Fruit fly (Drosophila melanogaster) whole organism, prepupa: Measurements from ENCODE around the gene CG16779.
A peak's percentile ranks its signal among the peaks of the same experiment; 100 is the strongest.

Experiments
- Blimp-1 ChIP-seq: fragments of 200-800 bp; sonication (Bioruptor generic); optimal IDR thresholded peaks from 3 replicates; lab custom pipeline; 2017; ENCODE audit warnings: missing biosample characterization, missing genetic modification characterization, mild to moderate bottlenecking, moderate library complexity, missing genetic modification reagents
- CG10631 ChIP-seq: fragments of 200-800 bp; sonication (Bioruptor generic); optimal IDR thresholded peaks from 2 replicates; lab custom pipeline; 2016; ENCODE audit warnings: missing biosample characterization, missing genetic modification characterization
- CG10669 ChIP-seq: fragments of 200-800 bp; sonication (Bioruptor generic); optimal IDR thresholded peaks from 3 replicates; lab custom pipeline; 2018; ENCODE audit warnings: missing biosample characterization, mild to moderate bottlenecking, missing genetic modification characterization, moderate library complexity
- CG11294 ChIP-seq: fragments of 200-800 bp; sonication (Bioruptor generic); IDR thresholded peaks from 2 replicates; pipeline ENCODE4 v1.3.6; 2022; ENCODE audit warnings: missing biosample characterization, missing genetic modification characterization
- CG11762 ChIP-seq: fragments of 200-800 bp; sonication (Bioruptor generic); optimal IDR thresholded peaks from 3 replicates; lab custom pipeline; 2016; ENCODE audit warnings: missing biosample characterization, missing genetic modification characterization; ENCODE audit not compliant: insufficient read depth
- CG1621 ChIP-seq: fragments of 200-800 bp; sonication (Bioruptor generic); optimal IDR thresholded peaks from 3 replicates; lab custom pipeline; 2018; ENCODE audit warnings: missing biosample characterization, mild to moderate bottlenecking, missing genetic modification characterization
- CG16779 ChIP-seq: fragments of 200-800 bp; sonication (Bioruptor generic); optimal IDR thresholded peaks from 3 replicates; lab custom pipeline; 2017; ENCODE audit warnings: missing biosample characterization, mild to moderate bottlenecking, missing genetic modification characterization
- CG3032 ChIP-seq: fragments of 200-800 bp; optimal IDR thresholded peaks from 2 replicates; lab custom pipeline; 2019; ENCODE audit warnings: missing biosample characterization, mild to moderate bottlenecking, missing genetic modification characterization, moderate library complexity
- CG31627 ChIP-seq: fragments of 200-800 bp; sonication (Bioruptor generic); optimal IDR thresholded peaks from 3 replicates; lab custom pipeline; 2016; ENCODE audit warnings: missing biosample characterization, missing genetic modification characterization
- CG34406 ChIP-seq: fragments of 200-800 bp; sonication (Bioruptor generic); optimal IDR thresholded peaks from 3 replicates; lab custom pipeline; 2016; ENCODE audit warnings: missing biosample characterization, missing genetic modification characterization
- CG3919 ChIP-seq: fragments of 200-800 bp; sonication (Bioruptor generic); optimal IDR thresholded peaks from 3 replicates; lab custom pipeline; 2016; ENCODE audit warnings: missing biosample characterization, missing genetic modification characterization
- CG4318 ChIP-seq: fragments of 200-800 bp; sonication (Bioruptor generic); optimal IDR thresholded peaks from 3 replicates; lab custom pipeline; 2017; ENCODE audit warnings: missing biosample characterization, mild to moderate bottlenecking, missing genetic modification characterization
- CG6163 ChIP-seq: fragments of 200-800 bp; sonication (Bioruptor generic); IDR thresholded peaks from 3 replicates; pipeline ENCODE4 v1.3.6; 2022; ENCODE audit warnings: missing biosample characterization, missing genetic modification characterization
- CG6808 ChIP-seq: fragments of 200-800 bp; sonication (Bioruptor generic); optimal IDR thresholded peaks from 3 replicates; lab custom pipeline; 2017; ENCODE audit warnings: missing biosample characterization, missing genetic modification characterization, mild to moderate bottlenecking, moderate library complexity, missing genetic modification reagents
- CG6854 ChIP-seq: fragments of 200-800 bp; sonication (Bioruptor generic); optimal IDR thresholded peaks from 2 replicates; lab custom pipeline; 2017; ENCODE audit warnings: missing biosample characterization, mild to moderate bottlenecking, missing genetic modification characterization
- CG7368 ChIP-seq: fragments of 200-800 bp; sonication (Bioruptor generic); optimal IDR thresholded peaks from 3 replicates; lab custom pipeline; 2016; ENCODE audit warnings: missing biosample characterization, missing genetic modification characterization
- CG8119 ChIP-seq: fragments of 200-800 bp; sonication (Bioruptor generic); IDR thresholded peaks from 3 replicates; pipeline ENCODE4 v1.3.6; 2022; ENCODE audit warnings: missing biosample characterization, missing genetic modification characterization
- CG8319 ChIP-seq: fragments of 200-800 bp; sonication (Bioruptor generic); optimal IDR thresholded peaks from 3 replicates; lab custom pipeline; 2016; ENCODE audit warnings: missing biosample characterization, missing genetic modification characterization
- CG8632 ChIP-seq: fragments of 200-800 bp; sonication (Bioruptor generic); optimal IDR thresholded peaks from 3 replicates; lab custom pipeline; 2016; ENCODE audit warnings: missing biosample characterization, missing genetic modification characterization
- CG9139 ChIP-seq: fragments of 200-800 bp; sonication (Bioruptor generic); optimal IDR thresholded peaks from 3 replicates; lab custom pipeline; 2017; ENCODE audit warnings: missing biosample characterization, mild to moderate bottlenecking, missing genetic modification characterization
- Eip75B ChIP-seq: fragments of 200-800 bp; sonication (Bioruptor generic); optimal IDR thresholded peaks from 3 replicates; lab custom pipeline; 2016; ENCODE audit warnings: missing biosample characterization, missing genetic modification characterization
- Eip78C ChIP-seq: fragments of 200-800 bp; sonication (Bioruptor generic); peaks from one replicate; lab custom pipeline; 2016; ENCODE audit warnings: missing biosample characterization, missing genetic modification characterization
- Eip93F ChIP-seq: fragments of 200-800 bp; sonication (Bioruptor generic); optimal IDR thresholded peaks from 2 replicates; lab custom pipeline; 2016; ENCODE audit warnings: missing biosample characterization, mild to moderate bottlenecking, missing genetic modification characterization
- Ets21C ChIP-seq: fragments of 200-800 bp; sonication (Bioruptor generic); optimal IDR thresholded peaks from 3 replicates; lab custom pipeline; 2016; ENCODE audit warnings: missing biosample characterization, missing genetic modification characterization
- Hr39 ChIP-seq: fragments of 200-800 bp; sonication (Bioruptor generic); optimal IDR thresholded peaks from 2 replicates; lab custom pipeline; 2016; ENCODE audit warnings: missing biosample characterization, missing genetic modification characterization
- Hr4 ChIP-seq: fragments of 200-800 bp; sonication (Bioruptor generic); optimal IDR thresholded peaks from 3 replicates; lab custom pipeline; 2016; ENCODE audit warnings: missing biosample characterization, missing genetic modification characterization
- Lpt ChIP-seq: fragments of 200-800 bp; sonication (Bioruptor generic); optimal IDR thresholded peaks from 3 replicates; lab custom pipeline; 2016; ENCODE audit warnings: missing biosample characterization, missing genetic modification characterization
- Sox102F ChIP-seq: fragments of 200-800 bp; sonication (Bioruptor generic); optimal IDR thresholded peaks from 2 replicates; lab custom pipeline; 2016; ENCODE audit warnings: missing biosample characterization, mild to moderate bottlenecking, missing genetic modification characterization
- Sox14 ChIP-seq: fragments of 200-800 bp; sonication (Bioruptor generic); optimal IDR thresholded peaks from 3 replicates; lab custom pipeline; 2016; ENCODE audit warnings: missing biosample characterization, missing genetic modification characterization
- achi ChIP-seq: fragments of 200-800 bp; sonication (Bioruptor generic); optimal IDR thresholded peaks from 3 replicates; lab custom pipeline; 2016; ENCODE audit warnings: missing biosample characterization, missing genetic modification characterization
- acj6 ChIP-seq: fragments of 200-800 bp; sonication (Bioruptor generic); optimal IDR thresholded peaks from 3 replicates; lab custom pipeline; 2016; ENCODE audit warnings: missing biosample characterization, missing genetic modification characterization
- dac ChIP-seq: fragments of 200-800 bp; sonication (Bioruptor generic); optimal IDR thresholded peaks from 2 replicates; lab custom pipeline; 2017; ENCODE audit warnings: missing biosample characterization, mild to moderate bottlenecking, missing genetic modification characterization
- dsx ChIP-seq: fragments of 200-800 bp; optimal IDR thresholded peaks from 3 replicates; lab custom pipeline; 2019; ENCODE audit warnings: missing biosample characterization, mild to moderate bottlenecking, missing genetic modification characterization, moderate library complexity; ENCODE audit not compliant: poor library complexity, severe bottlenecking
- esn ChIP-seq: fragments of 200-800 bp; sonication (Bioruptor generic); optimal IDR thresholded peaks from 2 replicates; lab custom pipeline; 2016; ENCODE audit warnings: missing biosample characterization, mild to moderate bottlenecking, missing genetic modification characterization, moderate library complexity
- fd59A ChIP-seq: fragments of 200-800 bp; sonication (Bioruptor generic); optimal IDR thresholded peaks from 2 replicates; lab custom pipeline; 2017; ENCODE audit warnings: missing biosample characterization, mild to moderate bottlenecking, missing genetic modification characterization, missing genetic modification reagents
- fd85E ChIP-seq: fragments of 200-800 bp; sonication (Bioruptor generic); optimal IDR thresholded peaks from 3 replicates; lab custom pipeline; 2016; ENCODE audit warnings: missing biosample characterization, missing genetic modification characterization
- fkh ChIP-seq: fragments of 200-800 bp; sonication (Bioruptor generic); optimal IDR thresholded peaks from 3 replicates; lab custom pipeline; 2017; ENCODE audit warnings: missing biosample characterization, mild to moderate bottlenecking, missing genetic modification characterization, moderate library complexity
- lz ChIP-seq: fragments of 200-800 bp; sonication (Bioruptor generic); optimal IDR thresholded peaks from 3 replicates; lab custom pipeline; 2016; ENCODE audit warnings: missing biosample characterization, missing genetic modification characterization
- net ChIP-seq: fragments of 200-800 bp; sonication (Bioruptor generic); optimal IDR thresholded peaks from 3 replicates; lab custom pipeline; 2016; ENCODE audit warnings: missing biosample characterization, missing genetic modification characterization
- pdm3 ChIP-seq: fragments of 200-800 bp; sonication (Bioruptor generic); optimal IDR thresholded peaks from 3 replicates; lab custom pipeline; 2016; ENCODE audit warnings: missing biosample characterization, missing genetic modification characterization
- svp ChIP-seq: fragments of 200-800 bp; sonication (Bioruptor generic); peaks from one replicate; lab custom pipeline; 2016; ENCODE audit warnings: missing biosample characterization, missing genetic modification characterization
- topi ChIP-seq: fragments of 200-800 bp; sonication (Bioruptor generic); optimal IDR thresholded peaks from 3 replicates; lab custom pipeline; 2016; ENCODE audit warnings: missing biosample characterization, missing genetic modification characterization
- vri ChIP-seq: fragments of 200-800 bp; sonication (Bioruptor generic); optimal IDR thresholded peaks from 3 replicates; lab custom pipeline; 2016; ENCODE audit warnings: missing biosample characterization, mild to moderate bottlenecking, missing genetic modification characterization

CG16779 gene

dm6 chr3R:9420439-9421234 lies 72.8 kb downstream of the CG16779 start (continued):
- TF ChIP-seq CG11762 (GFP tag; lab: Kevin White, UChicago) (peak; percentile 41), CG8119 (peak; percentile 71), CG8632 (GFP tag; lab: Kevin White, UChicago) (no peak), fd59A (GFP tag; lab: Kevin White, UChicago) (no peak), dac (GFP tag; lab: Kevin White, UChicago) (peak; percentile 47), svp (GFP tag; lab: Kevin White, UChicago) (peak; percentile 74), Blimp-1 (GFP tag; lab: Kevin White, UChicago) (no peak), CG1621 (tag; lab: Kevin White, UChicago) (no peak), Lpt (GFP tag; lab: Kevin White, UChicago) (no peak), CG10631 (peak; percentile 15), CG7368 (GFP tag; lab: Kevin White, UChicago) (peak; percentile 41), achi (GFP tag; lab: Kevin White, UChicago) (peak; percentile 33), CG3032 (tag; lab: Kevin White, UChicago) (no peak), CG34406 (GFP tag; lab: Kevin White, UChicago) (peak; percentile 36), pdm3 (GFP tag; lab: Kevin White, UChicago) (peak; percentile 42), CG4318 (no peak), acj6 (GFP tag; lab: Kevin White, UChicago) (peak; percentile 28), fkh (GFP tag; lab: Kevin White, UChicago) (no peak), fd85E (GFP tag; lab: Kevin White, UChicago) (no peak), CG10669 (GFP tag; lab: Kevin White, UChicago) (peak; percentile 35), CG9139 (GFP tag; lab: Kevin White, UChicago) (no peak), CG6808 (GFP tag; lab: Kevin White, UChicago) (no peak), Hr4 (GFP tag; lab: Kevin White, UChicago) (peak; percentile 68), topi (GFP tag; lab: Kevin White, UChicago) (no peak), CG8319 (GFP tag; lab: Kevin White, UChicago) (peak; percentile 29), Sox102F (GFP tag; lab: Kevin White, UChicago) (no peak), Hr39 (GFP tag; lab: Kevin White, UChicago) (no peak), esn (GFP tag; lab: Kevin White, UChicago) (no peak), CG16779 (tag; lab: Kevin White, UChicago) (no peak), CG11294 (GFP tag; lab: Robert Waterston, UW) (peak; percentile 50; the same call in 1 of the 2 replicates), CG6163 (GFP tag; lab: Robert Waterston, UW) (peak; percentile 45; the same call in 1 of the 3 replicates), lz (no peak), Eip93F (GFP tag; lab: Kevin White, UChicago) (no peak), CG31627 (GFP tag; lab: Kevin White, UChicago) (peak; percentile 24)

- peak; percentile 14 for TF ChIP-seq Eip75B (GFP tag; lab: Kevin White, UChicago)
- peak; percentile 19 for TF ChIP-seq Lpt (GFP tag; lab: Kevin White, UChicago)
- peak; percentile 1 for TF ChIP-seq esn (GFP tag; lab: Kevin White, UChicago)
- peak; percentile 62 for TF ChIP-seq CG6854 (GFP tag; lab: Kevin White, UChicago)
- TF ChIP-seq pdm3 (GFP tag; lab: Kevin White, UChicago), result no peak
- no peak for TF ChIP-seq Ets21C (GFP tag; lab: Kevin White, UChicago)
- peak; percentile 59 for TF ChIP-seq fd85E (GFP tag; lab: Kevin White, UChicago)
- peak; percentile 34 for TF ChIP-seq Sox102F (GFP tag; lab: Kevin White, UChicago)
- peak; percentile 49 for TF ChIP-seq CG16779 (tag; lab: Kevin White, UChicago)
- TF ChIP-seq vri, result peak; percentile 65
- TF ChIP-seq Eip78C (GFP tag; lab: Kevin White, UChicago), result peak; percentile 74
- peak; percentile 11 for TF ChIP-seq dsx (GFP tag; lab: Kevin White, UChicago)
- TF ChIP-seq CG3919 (GFP tag; lab: Kevin White, UChicago), result peak; percentile 3
- no peak for TF ChIP-seq Blimp-1 (GFP tag; lab: Kevin White, UChicago)
- no peak for TF ChIP-seq CG1621 (tag; lab: Kevin White, UChicago)
- peak; percentile 9 for TF ChIP-seq dac (GFP tag; lab: Kevin White, UChicago)
- peak; percentile 76 for TF ChIP-seq Sox14
- TF ChIP-seq net, result peak; percentile 26
- TF ChIP-seq, all 60 proteins: peak for 14
These were observed 74.2 kb downstream of the CG16779 start for dm6 chr3R:9419300-9419652.
